Worm (Caenorhabditis elegans) whole organism, early embryonic: Measurements from ENCODE around the gene lrpc-1.

Experiments
- hmg-4 ChIP-seq: fragments of 200-800 bp; sonication (Bioruptor generic); optimal IDR thresholded peaks from 2 replicates; lab custom pipeline; 2018; ENCODE audit warnings: mild to moderate bottlenecking, missing genetic modification characterization, missing compliant biosample characterization
- hnd-1 ChIP-seq: sonication (generic microtip); optimal IDR thresholded peaks from 2 replicates; lab custom pipeline; 2016; ENCODE audit warnings: missing genetic modification characterization, missing compliant biosample characterization

- no peak for TF ChIP-seq hmg-4
- no peak for TF ChIP-seq hnd-1 (tag; lab: Kevin White, UChicago)
Measured at ce11 chrV:5647359-5647758, 34.4 kb upstream of the lrpc-1 start, which contains the start of gene C14C11.4.
